Worm (Caenorhabditis elegans): ENCODE results near the gene col-2.
A peak's percentile ranks its signal among the peaks of the same experiment; 100 is the strongest.

Gene col-2

DNA sequence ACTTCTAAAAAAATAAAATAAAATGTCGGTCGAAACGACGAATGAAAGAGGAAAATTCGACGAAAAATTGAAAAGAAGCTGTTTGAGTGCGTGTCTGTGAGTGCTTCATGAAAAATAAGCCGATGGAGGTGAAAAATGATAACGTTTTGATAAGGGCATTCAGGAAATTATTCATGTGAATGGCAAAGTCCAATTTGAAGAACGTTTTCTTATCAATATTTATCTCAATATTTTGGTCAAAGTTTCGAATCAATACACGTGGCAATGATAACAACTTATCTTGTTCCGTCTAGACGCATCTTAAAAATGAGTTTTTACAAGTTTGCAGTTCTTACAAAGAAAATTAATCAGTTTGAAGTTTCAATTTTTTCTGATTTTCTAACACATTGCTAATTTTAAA lies 26.1 kb downstream of the col-2 start (continued):
- TF ChIP-seq dmd-6 (GFP tag; IDR thresholded peaks at IDR 0.05) = peak; percentile 90
- no peak for TF ChIP-seq mes-2 (tag; optimal IDR thresholded peaks at IDR 0.05; ENCODE audit: poor library complexity, severe bottlenecking)
- TF ChIP-seq nhr-77 (tag; optimal IDR thresholded peaks at IDR 0.05) = peak; percentile 41
- TF ChIP-seq sdz-12 (GFP tag; optimal IDR thresholded peaks at IDR 0.05) = no peak
- TF ChIP-seq egl-43 (GFP tag; IDR thresholded peaks at IDR 0.05) = no peak
- TF ChIP-seq lir-3 (tag; optimal IDR thresholded peaks at IDR 0.05) = no peak
- TF ChIP-seq mxl-2 (GFP tag; conservative IDR thresholded peaks at IDR 0.05) = 0 out of 2 replicates have a peak, but pooled peaks have one; percentile 22
- TF ChIP-seq nhr-28 (tag; optimal IDR thresholded peaks at IDR 0.05) = peak; percentile 57
- TF ChIP-seq lsy-2 (tag; optimal IDR thresholded peaks at IDR 0.05) = peak in 1 of 2 experiments; percentile 1
- no peak for TF ChIP-seq T26A8.4 (GFP tag; IDR thresholded peaks at IDR 0.05)
- no peak for TF ChIP-seq nhr-25 (tag; optimal IDR thresholded peaks at IDR 0.05; ENCODE audit: borderline replicate concordance, insufficient read depth)
- no peak for TF ChIP-seq duxl-1 (tag; optimal IDR thresholded peaks at IDR 0.05; ENCODE audit: poor library complexity)
- TF ChIP-seq rbr-2 (tag; optimal IDR thresholded peaks at IDR 0.05) = no peak
- no peak for TF ChIP-seq unc-130 (GFP tag; optimal IDR thresholded peaks at IDR 0.05)
- TF ChIP-seq daf-8 (GFP tag; IDR thresholded peaks at IDR 0.05) = no peak
- TF ChIP-seq lin-38 (GFP tag; IDR thresholded peaks at IDR 0.05) = peak; percentile 19; the same call in 1 of the 2 replicates
- no peak for TF ChIP-seq gei-8 (GFP tag; optimal IDR thresholded peaks at IDR 0.05)
- TF ChIP-seq daf-12 (tag; optimal IDR thresholded peaks at IDR 0.05) = no peak
- no peak for TF ChIP-seq cey-2 (tag; optimal IDR thresholded peaks at IDR 0.05; ENCODE audit: borderline replicate concordance, insufficient read depth)
- TF ChIP-seq F44E2.7 (GFP tag; IDR thresholded peaks at IDR 0.05) = no peak
- no peak for TF ChIP-seq dmd-8 (GFP tag; IDR thresholded peaks at IDR 0.05)
- peak; percentile 93 for TF ChIP-seq dve-1 (tag; optimal IDR thresholded peaks at IDR 0.05; ENCODE audit: insufficient read depth)
- no peak for TF ChIP-seq ceh-20 (GFP tag; IDR thresholded peaks at IDR 0.05)
- TF ChIP-seq tag-97 (GFP tag; IDR thresholded peaks at IDR 0.05) = no peak
- peak; percentile 31 for TF ChIP-seq nhr-102 (tag; optimal IDR thresholded peaks at IDR 0.05)
- TF ChIP-seq ces-1 (GFP tag; optimal IDR thresholded peaks at IDR 0.05) = no peak
- TF ChIP-seq nhr-48 (tag; optimal IDR thresholded peaks at IDR 0.05) = peak; percentile 43
- TF ChIP-seq mdl-1 (tag; optimal IDR thresholded peaks at IDR 0.05) = peak in 1 of 2 experiments; percentile 47

- TF ChIP-seq hlh-30 (tag; optimal IDR thresholded peaks at IDR 0.05; ENCODE audit: insufficient read depth) (no peak), attf-4 (tag; optimal IDR thresholded peaks at IDR 0.05) (no peak), lin-15B (tag; optimal IDR thresholded peaks at IDR 0.05) (no peak), set-16 (GFP tag; IDR thresholded peaks at IDR 0.05) (no peak), Y5F2A.4 (GFP tag; optimal IDR thresholded peaks at IDR 0.05) (no peak), zip-2 (tag; optimal IDR thresholded peaks at IDR 0.05) (no peak), zfp-2 (tag; optimal IDR thresholded peaks at IDR 0.05) (no peak), zfp-3 (GFP tag; conservative IDR thresholded peaks at IDR 0.05) (no peak), nhr-6 (tag; optimal IDR thresholded peaks at IDR 0.05) (no peak), lin-38 (GFP tag; IDR thresholded peaks at IDR 0.05) (no peak), dpl-1 (GFP tag; optimal IDR thresholded peaks at IDR 0.05) (no peak), mxl-2 (GFP tag; conservative IDR thresholded peaks at IDR 0.05) (no peak), sdz-12 (GFP tag; optimal IDR thresholded peaks at IDR 0.05) (no peak)
Measured at ce11 chrIV:10056138-10056537, 29.1 kb downstream of the col-2 start, which contains the start of gene T04B2.7. TSS of gene T04B2.7 (minus strand) at chrIV:10056238.

DNA sequence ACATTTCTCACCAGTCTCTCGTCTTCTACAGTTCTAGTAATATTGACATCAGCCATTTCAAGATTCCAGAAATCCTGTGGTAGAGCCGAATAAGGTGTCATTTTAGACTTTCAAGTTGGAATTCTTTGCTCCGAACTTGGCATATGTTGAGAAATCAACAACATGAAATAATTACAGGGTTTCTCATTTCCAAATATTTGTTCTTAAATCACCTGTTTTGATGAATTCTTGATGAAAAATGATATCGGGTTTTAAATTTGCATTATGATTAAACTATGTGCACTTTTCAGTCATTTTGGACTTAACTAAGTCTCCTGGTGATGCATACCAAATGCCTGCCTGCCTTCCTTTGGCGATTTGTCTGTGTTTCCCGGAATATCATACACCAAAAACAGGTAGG lies 31.7 kb downstream of the col-2 start, which contains the start of gene srv-12:
Gene srv-12 (minus strand): TSS at position 101 of the 400 bp plus-strand sequence.
- TF ChIP-seq F26F4.8 (GFP tag; conservative IDR thresholded peaks at IDR 0.05) (no peak), lin-15B (tag; optimal IDR thresholded peaks at IDR 0.05) (no peak), nhr-111 (GFP tag; optimal IDR thresholded peaks at IDR 0.05) (no peak), ceh-44 (GFP tag; IDR thresholded peaks at IDR 0.05) (no peak), daf-16 (GFP tag; optimal IDR thresholded peaks at IDR 0.05) (no peak), daf-16 (tag; optimal IDR thresholded peaks at IDR 0.05) (no peak), ceh-62 (tag; optimal IDR thresholded peaks at IDR 0.05) (no peak), aly-2 (tag; optimal IDR thresholded peaks at IDR 0.05) (no peak), madf-5 (GFP tag; IDR thresholded peaks at IDR 0.05) (no peak), tra-1 (GFP tag; IDR thresholded peaks at IDR 0.05) (no peak)

All from whole organism, L4 larva.